Fruit fly (Drosophila melanogaster): Measurements from ENCODE around the gene CG4174.

Gene CG4174

dm6 chr3L:18620988-18621734 is 3.4 kb upstream of the CG4174 start (continued):
- TF ChIP-seq CG1024 (GFP tag; IDR thresholded peaks at IDR 0.05) (no peak), CG31365 (tag; optimal IDR thresholded peaks at IDR 0.05) (peak; percentile 95), CG15073 (GFP tag; optimal IDR thresholded peaks at IDR 0.05) (no peak), CG4707 (GFP tag; optimal IDR thresholded peaks at IDR 0.05) (no peak), Dfd (GFP tag; optimal IDR thresholded peaks at IDR 0.05) (no peak), klu (GFP tag; IDR thresholded peaks at IDR 0.05) (no peak), CG6689 (GFP tag; IDR thresholded peaks at IDR 0.05) (no peak), B-H1 (GFP tag; IDR thresholded peaks at IDR 0.05) (no peak), Dref (GFP tag; IDR thresholded peaks at IDR 0.05) (0 out of 2 replicates have a peak, but pooled peaks have one; percentile 16), D (optimal IDR thresholded peaks at IDR 0.05) (no peak), D (GFP tag; optimal IDR thresholded peaks at IDR 0.05) (peak; percentile 3), gcm2 (GFP tag; optimal IDR thresholded peaks at IDR 0.05) (peak; percentile 7), dati (GFP tag; IDR thresholded peaks at IDR 0.05) (no peak), Dad (GFP tag; optimal IDR thresholded peaks at IDR 0.05) (peak; percentile 6), CG6791 (GFP tag; IDR thresholded peaks at IDR 0.05; ENCODE audit: partially characterized antibody) (peak; percentile 64), CG11247 (GFP tag; IDR thresholded peaks at IDR 0.05) (0 out of 2 replicates have a peak, but pooled peaks have one; percentile 37), phol (tag; optimal IDR thresholded peaks at IDR 0.05) (peak; percentile 47), her (GFP tag; optimal IDR thresholded peaks at IDR 0.05) (peak; percentile 54), gfzf (GFP tag; optimal IDR thresholded peaks at IDR 0.05) (no peak), CG12391 (tag; optimal IDR thresholded peaks at IDR 0.05) (peak; percentile 62), Nf-YA (GFP tag; IDR thresholded peaks at IDR 0.05) (no peak), Hr3 (GFP tag; optimal IDR thresholded peaks at IDR 0.05) (peak; percentile 23), CG8281 (tag; optimal IDR thresholded peaks at IDR 0.05) (no peak), Meics (GFP tag; optimal IDR thresholded peaks at IDR 0.05) (peak; percentile 61), Gug (GFP tag; IDR thresholded peaks at IDR 0.05) (no peak), so (GFP tag; IDR thresholded peaks at IDR 0.05) (peak; percentile 43; the same call in 1 of the 3 replicates), CG13624 (GFP tag; optimal IDR thresholded peaks at IDR 0.05) (peak; percentile 36), CG32532 (GFP tag; IDR thresholded peaks at IDR 0.05) (peak; percentile 69), CrebB (tag; optimal IDR thresholded peaks at IDR 0.05) (peak; percentile 46), Rfx (GFP tag; IDR thresholded peaks at IDR 0.05) (peak; percentile 70), D19A (tag; optimal IDR thresholded peaks at IDR 0.05) (peak; percentile 59), ems (GFP tag; optimal IDR thresholded peaks at IDR 0.05) (peak; percentile 55), CG4282 (GFP tag; optimal IDR thresholded peaks at IDR 0.05) (no peak), shn (GFP tag; optimal IDR thresholded peaks at IDR 0.05) (peak; percentile 63), CG9817 (tag; optimal IDR thresholded peaks at IDR 0.05) (no peak), MBD-R2 (GFP tag; IDR thresholded peaks at IDR 0.05) (peak; percentile 30; the same call in 1 of the 2 replicates), lab (GFP tag; optimal IDR thresholded peaks at IDR 0.05) (peak; percentile 46), fd102C (GFP tag; optimal IDR thresholded peaks at IDR 0.05) (no peak), CG6654 (GFP tag; optimal IDR thresholded peaks at IDR 0.05) (no peak), sens (GFP tag) (peak; percentile 91), CG7963 (GFP tag; IDR thresholded peaks at IDR 0.05; ENCODE audit: partially characterized antibody) (peak; percentile 39; the same call in 1 of the 3 replicates), ewg (GFP tag; optimal IDR thresholded peaks at IDR 0.05) (peak; percentile 31), CG15514 (GFP tag; optimal IDR thresholded peaks at IDR 0.05) (peak; percentile 47), Pdp1 (GFP tag; optimal IDR thresholded peaks at IDR 0.05) (peak; percentile 42 to 45), CG14441 (GFP tag; IDR thresholded peaks at IDR 0.05) (no peak), wor (GFP tag; IDR thresholded peaks at IDR 0.05) (no peak), CG2889 (GFP tag; IDR thresholded peaks at IDR 0.05) (0 out of 3 replicates have a peak, but pooled peaks have one; percentile 29), prd (optimal IDR thresholded peaks at IDR 0.05) (no peak), prd (GFP tag; IDR thresholded peaks at IDR 0.05) (peak; percentile 49), crp (GFP tag; optimal IDR thresholded peaks at IDR 0.05) (peak; percentile 40 to 85)

All from whole organism, embryonic.